Worm (Caenorhabditis elegans): Measurements from ENCODE around the gene ssq-1.

ssq-1 gene

ce11 chrIV:9861921-9862320, 9.6 kb downstream of the ssq-1 start, which contains the start of gene K07F5.14:
TSS of gene K07F5.14 (plus strand) at chrIV:9862221.
- TF ChIP-seq elt-2 (tag; optimal IDR thresholded peaks at IDR 0.05): no peak
- TF ChIP-seq ceh-22 (tag; optimal IDR thresholded peaks at IDR 0.05): no peak

DNA sequence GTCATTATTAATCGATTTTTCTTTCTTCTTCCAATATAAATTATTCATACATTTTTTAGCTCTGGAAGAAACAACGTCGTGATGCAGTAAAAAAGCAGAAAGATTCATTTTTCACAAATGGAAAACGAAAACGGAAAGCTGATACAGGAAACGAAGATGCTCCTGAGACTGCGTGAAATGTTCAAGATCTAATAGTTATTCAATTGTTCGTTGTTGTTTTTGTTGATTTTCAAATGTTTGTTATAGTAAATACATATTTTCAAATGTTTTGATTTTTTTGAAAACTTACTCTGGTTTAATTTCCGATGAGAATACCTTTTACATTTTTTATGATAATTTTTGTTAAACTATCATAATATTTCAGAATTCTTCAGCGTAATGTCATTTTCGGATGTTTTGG, 11.5 kb downstream of the ssq-1 start, which contains the start of gene K07F5.16:
Gene K07F5.16 (plus strand): TSS at position 301 of the 400 bp plus-strand sequence.
- TF ChIP-seq T23F11.4 (GFP tag; optimal IDR thresholded peaks at IDR 0.05) (no peak), K09A11.1 (tag; optimal IDR thresholded peaks at IDR 0.05; ENCODE audit: insufficient read depth) (no peak), nfya-1 (tag; optimal IDR thresholded peaks at IDR 0.05) (no peak), mec-3 (tag; optimal IDR thresholded peaks at IDR 0.05; ENCODE audit: borderline replicate concordance) (no peak), ceh-14 (tag; optimal IDR thresholded peaks at IDR 0.05) (no peak), hlh-30 (tag; optimal IDR thresholded peaks at IDR 0.05; ENCODE audit: insufficient read depth) (no peak), npax-4 (tag; optimal IDR thresholded peaks at IDR 0.05) (no peak)

DNA sequence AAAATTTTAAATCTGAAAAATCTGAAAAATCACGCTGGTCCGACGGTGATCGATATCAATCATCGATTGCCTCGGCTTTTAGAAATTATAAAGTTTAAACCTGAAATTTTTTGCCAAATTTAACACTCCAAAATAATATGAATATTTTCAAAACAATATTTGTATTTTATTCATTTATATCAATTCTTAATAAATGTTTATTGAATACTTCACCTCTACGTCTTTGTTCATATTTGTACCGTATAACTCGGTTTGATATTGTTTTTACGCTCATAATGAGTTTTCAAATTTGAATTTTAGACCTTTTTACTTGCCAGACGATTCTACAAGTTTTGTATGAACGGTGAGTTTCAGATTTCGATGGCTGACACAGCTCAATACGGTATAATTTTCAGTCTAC, 12.4 kb downstream of the ssq-1 start, which contains the start of the genes K07F5.15 and K07F5.22:
Gene K07F5.15 (plus strand): TSS at position 301 of the 400 bp plus-strand sequence.
Gene K07F5.22 (plus strand): TSS at position 301 of the 400 bp plus-strand sequence.
- TF ChIP-seq sox-2 (GFP tag; IDR thresholded peaks at IDR 0.05) (no peak), C08G9.2 (tag; optimal IDR thresholded peaks at IDR 0.05) (no peak)

- TF ChIP-seq eyg-1 (tag; optimal IDR thresholded peaks at IDR 0.05) (no peak), elt-2 (tag; optimal IDR thresholded peaks at IDR 0.05) (no peak), lin-11 (tag; optimal IDR thresholded peaks at IDR 0.05) (no peak), zip-5 (tag; optimal IDR thresholded peaks at IDR 0.05) (no peak), fax-1 (tag; optimal IDR thresholded peaks at IDR 0.05) (no peak), pqm-1 (tag; optimal IDR thresholded peaks at IDR 0.05) (no peak), pax-1 (tag; optimal IDR thresholded peaks at IDR 0.05) (no peak), ceh-18 (tag; optimal IDR thresholded peaks at IDR 0.05) (no peak), nfya-1 (tag; optimal IDR thresholded peaks at IDR 0.05) (no peak), K02D7.2 (tag; optimal IDR thresholded peaks at IDR 0.05) (no peak)
Measured at ce11 chrIV:9866865-9867264, 14.5 kb downstream of the ssq-1 start.

ce11 chrIV:9867915-9868314, 15.6 kb downstream of the ssq-1 start:
- TF ChIP-seq F13H6.1 (tag; optimal IDR thresholded peaks at IDR 0.05) (no peak), rnt-1 (tag; optimal IDR thresholded peaks at IDR 0.05) (no peak), fkh-10 (GFP tag; optimal IDR thresholded peaks at IDR 0.05) (no peak), sdc-2 (tag; optimal IDR thresholded peaks at IDR 0.05) (no peak), unc-42 (tag; optimal IDR thresholded peaks at IDR 0.05) (no peak), unc-3 (GFP tag; conservative IDR thresholded peaks at IDR 0.05) (no peak), unc-3 (tag; optimal IDR thresholded peaks at IDR 0.05) (no peak), odd-2 (tag; optimal IDR thresholded peaks at IDR 0.05) (no peak), mec-3 (tag; optimal IDR thresholded peaks at IDR 0.05; ENCODE audit: borderline replicate concordance) (no peak), pha-4 (tag; optimal IDR thresholded peaks at IDR 0.05) (no peak), nfya-1 (tag; optimal IDR thresholded peaks at IDR 0.05) (no peak), sox-2 (GFP tag; IDR thresholded peaks at IDR 0.05) (no peak), pag-3 (tag; optimal IDR thresholded peaks at IDR 0.05; ENCODE audit: borderline replicate concordance) (no peak), elt-4 (tag; optimal IDR thresholded peaks at IDR 0.05) (no peak), tbx-7 (tag; optimal IDR thresholded peaks at IDR 0.05) (no peak), ttx-3 (tag; optimal IDR thresholded peaks at IDR 0.05) (no peak), lin-11 (tag; optimal IDR thresholded peaks at IDR 0.05) (no peak), madf-2 (tag; optimal IDR thresholded peaks at IDR 0.05) (no peak)

DNA sequence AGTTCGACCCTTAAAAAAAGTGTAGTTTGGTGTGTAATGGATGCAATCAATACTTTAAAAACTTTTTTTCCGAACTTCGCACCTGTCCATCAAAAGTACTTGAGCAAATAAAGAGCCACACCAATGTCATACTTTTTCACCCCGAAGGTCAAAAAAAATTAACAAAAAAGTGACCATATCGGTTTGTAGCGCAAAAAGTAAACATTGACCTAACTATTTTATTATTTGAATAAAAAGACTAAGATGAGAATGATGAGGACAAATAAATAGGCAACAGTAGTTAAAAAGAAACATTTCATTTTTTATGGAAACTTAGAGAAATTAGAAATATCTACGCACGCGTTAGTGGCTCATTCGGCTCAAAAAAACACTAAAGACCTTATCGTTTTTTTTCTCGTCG, 17.0 kb downstream of the ssq-1 start:
- no peak for TF ChIP-seq ztf-16 (tag; optimal IDR thresholded peaks at IDR 0.05)
- TF ChIP-seq npax-4 (tag; optimal IDR thresholded peaks at IDR 0.05): no peak
- no peak for TF ChIP-seq lin-11 (tag; optimal IDR thresholded peaks at IDR 0.05)
- no peak for TF ChIP-seq pros-1 (tag; optimal IDR thresholded peaks at IDR 0.05)
- no peak for TF ChIP-seq nhr-232 (tag; optimal IDR thresholded peaks at IDR 0.05)
- TF ChIP-seq tbx-7 (tag; optimal IDR thresholded peaks at IDR 0.05): no peak
- no peak for TF ChIP-seq ceh-45 (GFP tag; IDR thresholded peaks at IDR 0.05)
- TF ChIP-seq odd-2 (tag; optimal IDR thresholded peaks at IDR 0.05): no peak
- TF ChIP-seq unc-55 (GFP tag; optimal IDR thresholded peaks at IDR 0.05): no peak
- TF ChIP-seq C08G9.2 (tag; optimal IDR thresholded peaks at IDR 0.05): no peak
